Worm (Caenorhabditis elegans) whole organism, late embryonic: Measurements from ENCODE around the gene unc-112.

Experiments
- C08G9.2 ChIP-seq: sonication (generic microtip); optimal IDR thresholded peaks from 2 replicates; lab custom pipeline; 2016; ENCODE audit warnings: mild to moderate bottlenecking, missing genetic modification characterization, moderate library complexity, missing compliant biosample characterization
- C38D4.7 ChIP-seq: fragments of 200-800 bp; sonication (Bioruptor generic); optimal IDR thresholded peaks from 2 replicates; lab custom pipeline; 2018; ENCODE audit warnings: mild to moderate bottlenecking, missing genetic modification characterization, moderate library complexity, missing compliant biosample characterization
- F13H6.1 ChIP-seq: sonication (generic microtip); optimal IDR thresholded peaks from 2 replicates; lab custom pipeline; 2016; ENCODE audit warnings: missing genetic modification characterization, missing compliant biosample characterization
- K02D7.2 ChIP-seq: sonication (generic microtip); optimal IDR thresholded peaks from 2 replicates; lab custom pipeline; 2017; ENCODE audit warnings: mild to moderate bottlenecking, missing genetic modification characterization, missing compliant biosample characterization
- K09A11.1 ChIP-seq: sonication (generic microtip); optimal IDR thresholded peaks from 2 replicates; lab custom pipeline; 2017; ENCODE audit warnings: antibody characterized with exemption, mild to moderate bottlenecking, missing genetic modification characterization, missing compliant biosample characterization; ENCODE audit not compliant: insufficient read depth
- T23F11.4 ChIP-seq: fragments of 200-800 bp; sonication (Bioruptor generic); optimal IDR thresholded peaks from 2 replicates; lab custom pipeline; 2018; ENCODE audit warnings: mild to moderate bottlenecking, missing genetic modification characterization, missing compliant biosample characterization
- Y22D7AL.16 ChIP-seq: sonication (generic microtip); optimal IDR thresholded peaks from 2 replicates; lab custom pipeline; 2016; ENCODE audit warnings: missing genetic modification characterization, missing compliant biosample characterization
- ahr-1 ChIP-seq: sonication (generic microtip); optimal IDR thresholded peaks from 2 replicates; lab custom pipeline; 2016; ENCODE audit warnings: missing genetic modification characterization, missing compliant biosample characterization
- ceh-14 ChIP-seq: sonication (generic microtip); optimal IDR thresholded peaks from 2 replicates; lab custom pipeline; 2016; ENCODE audit warnings: missing genotype, missing genetic modification characterization, missing compliant biosample characterization
- ceh-18 ChIP-seq: sonication (generic microtip); optimal IDR thresholded peaks from 2 replicates; lab custom pipeline; 2016; ENCODE audit warnings: missing genetic modification characterization, missing compliant biosample characterization
- ceh-2 ChIP-seq: sonication (generic microtip); optimal IDR thresholded peaks from 2 replicates; lab custom pipeline; 2016; ENCODE audit warnings: missing genotype, missing genetic modification characterization, missing compliant biosample characterization
- ceh-30 ChIP-seq: fragments of 150-350 bp; optimal IDR thresholded peaks from 2 replicates; lab custom pipeline; 2014; ENCODE audit warnings: missing biosample characterization, missing genetic modification characterization
- ceh-31 ChIP-seq: sonication (generic microtip); optimal IDR thresholded peaks from 2 replicates; lab custom pipeline; 2016; ENCODE audit warnings: missing genetic modification characterization, missing compliant biosample characterization
- ceh-34 ChIP-seq: sonication (generic microtip); optimal IDR thresholded peaks from 2 replicates; lab custom pipeline; 2016; ENCODE audit warnings: mild to moderate bottlenecking, missing genetic modification characterization, missing compliant biosample characterization
- ceh-45 ChIP-seq: fragments of 200-800 bp; sonication (Bioruptor generic); IDR thresholded peaks from 2 replicates; pipeline ENCODE4 v1.3.6; 2022; ENCODE audit warnings: missing genetic modification reagents, missing genetic modification characterization, missing compliant biosample characterization
- ceh-48 ChIP-seq: sonication (generic microtip); optimal IDR thresholded peaks from 2 replicates; lab custom pipeline; 2016; ENCODE audit warnings: missing genetic modification characterization, inconsistent platforms, missing compliant biosample characterization
- ceh-6 ChIP-seq: fragments of 200-800 bp; sonication (Bioruptor generic); optimal IDR thresholded peaks from 2 replicates; lab custom pipeline; 2018; ENCODE audit warnings: mild to moderate bottlenecking, missing genetic modification characterization, missing compliant biosample characterization
- ceh-9 ChIP-seq: sonication (generic microtip); optimal IDR thresholded peaks from 2 replicates; lab custom pipeline; 2016; ENCODE audit warnings: mild to moderate bottlenecking, missing genetic modification characterization, inconsistent platforms, missing compliant biosample characterization
- che-1 ChIP-seq: sonication (generic microtip); optimal IDR thresholded peaks from 2 replicates; lab custom pipeline; 2016; ENCODE audit warnings: mild to moderate bottlenecking, missing genetic modification characterization, missing compliant biosample characterization
- dmd-4 ChIP-seq: sonication (generic microtip); optimal IDR thresholded peaks from 2 replicates; lab custom pipeline; 2016; ENCODE audit warnings: borderline replicate concordance, missing genetic modification characterization, missing compliant biosample characterization
- dve-1 ChIP-seq: sonication (generic microtip); optimal IDR thresholded peaks from 2 replicates; lab custom pipeline; 2017; ENCODE audit warnings: antibody characterized with exemption, mild to moderate bottlenecking, missing genetic modification characterization, missing compliant biosample characterization
- elt-2 ChIP-seq: sonication (generic microtip); optimal IDR thresholded peaks from 2 replicates; lab custom pipeline; 2016; ENCODE audit warnings: missing genetic modification reagents, missing genetic modification characterization, missing compliant biosample characterization
- elt-4 ChIP-seq: sonication (generic microtip); optimal IDR thresholded peaks from 2 replicates; lab custom pipeline; 2016; ENCODE audit warnings: missing genetic modification characterization, missing compliant biosample characterization
- ets-4 ChIP-seq: sonication (generic microtip); optimal IDR thresholded peaks from 2 replicates; lab custom pipeline; 2016; ENCODE audit warnings: missing genetic modification characterization, missing compliant biosample characterization
- eyg-1 ChIP-seq: sonication (generic microtip); optimal IDR thresholded peaks from 2 replicates; lab custom pipeline; 2016; ENCODE audit warnings: missing genotype, missing genetic modification characterization, missing compliant biosample characterization
- fax-1 ChIP-seq: sonication (generic microtip); optimal IDR thresholded peaks from 2 replicates; lab custom pipeline; 2016; ENCODE audit warnings: missing genotype, missing genetic modification characterization, missing compliant biosample characterization
- fkh-10 ChIP-seq: fragments of 150-350 bp; optimal IDR thresholded peaks from 2 replicates; lab custom pipeline; 2014; ENCODE audit warnings: missing biosample characterization, missing genetic modification reagents, missing genetic modification characterization
- fkh-6 ChIP-seq: sonication (generic microtip); optimal IDR thresholded peaks from 2 replicates; lab custom pipeline; 2016; ENCODE audit warnings: missing genetic modification characterization, missing compliant biosample characterization
- hlh-30 ChIP-seq: sonication (generic microtip); optimal IDR thresholded peaks from 2 replicates; lab custom pipeline; 2017; ENCODE audit warnings: antibody characterized with exemption, missing genetic modification characterization, missing compliant biosample characterization; ENCODE audit not compliant: insufficient read depth
- hlh-8 ChIP-seq: sonication (generic microtip); optimal IDR thresholded peaks from 2 replicates; lab custom pipeline; 2016; ENCODE audit warnings: missing genotype, missing genetic modification characterization, missing compliant biosample characterization
- lim-6 ChIP-seq: sonication (generic microtip); optimal IDR thresholded peaks from 2 replicates; lab custom pipeline; 2016; ENCODE audit warnings: missing genetic modification characterization, missing compliant biosample characterization
- lin-11 ChIP-seq: fragments of 200-800 bp; sonication (Bioruptor generic); optimal IDR thresholded peaks from 2 replicates; lab custom pipeline; 2018; ENCODE audit warnings: mild to moderate bottlenecking, missing genetic modification characterization, missing compliant biosample characterization
- madf-2 ChIP-seq: sonication (generic microtip); optimal IDR thresholded peaks from 2 replicates; lab custom pipeline; 2017; ENCODE audit warnings: missing genetic modification characterization, missing compliant biosample characterization
- mec-3 ChIP-seq: sonication (generic microtip); optimal IDR thresholded peaks from 2 replicates; lab custom pipeline; 2016; ENCODE audit warnings: borderline replicate concordance, missing genetic modification characterization, missing compliant biosample characterization
- nfya-1 ChIP-seq: sonication (generic microtip); optimal IDR thresholded peaks from 2 replicates; lab custom pipeline; 2017; ENCODE audit warnings: missing genetic modification characterization, mild to moderate bottlenecking, missing compliant biosample characterization, antibody characterized with exemption, moderate library complexity
- odd-2 ChIP-seq: sonication (generic microtip); optimal IDR thresholded peaks from 2 replicates; lab custom pipeline; 2017; ENCODE audit warnings: antibody characterized with exemption, mild to moderate bottlenecking, missing genetic modification characterization, missing compliant biosample characterization
- pag-3 ChIP-seq: sonication (generic microtip); optimal IDR thresholded peaks from 2 replicates; lab custom pipeline; 2016; ENCODE audit warnings: missing compliant biosample characterization, missing genetic modification characterization, borderline replicate concordance
- pat-9 ChIP-seq: fragments of 200-800 bp; sonication (Bioruptor generic); optimal IDR thresholded peaks from 2 replicates; lab custom pipeline; 2018; ENCODE audit warnings: mild to moderate bottlenecking, missing genetic modification characterization, moderate library complexity, missing compliant biosample characterization
- pax-1 ChIP-seq: fragments of 150-350 bp; optimal IDR thresholded peaks from 2 replicates; lab custom pipeline; 2014; ENCODE audit warnings: missing biosample characterization, missing genetic modification characterization
- pha-2 ChIP-seq: sonication (generic microtip); optimal IDR thresholded peaks from 2 replicates; lab custom pipeline; 2017; ENCODE audit warnings: mild to moderate bottlenecking, missing genetic modification characterization, missing compliant biosample characterization
- pha-4 ChIP-seq: fragments of 150-350 bp; optimal IDR thresholded peaks from 2 replicates; lab custom pipeline; 2018; ENCODE audit warnings: missing biosample characterization, missing genetic modification reagents, missing genetic modification characterization
- pros-1 ChIP-seq: fragments of 150-350 bp; optimal IDR thresholded peaks from 2 replicates; lab custom pipeline; 2014; ENCODE audit warnings: missing biosample characterization, missing genetic modification reagents, missing genetic modification characterization
- rnt-1 ChIP-seq: sonication (generic microtip); optimal IDR thresholded peaks from 2 replicates; lab custom pipeline; 2016; ENCODE audit warnings: missing genetic modification characterization, missing compliant biosample characterization
- sdc-2 ChIP-seq: sonication (generic microtip); optimal IDR thresholded peaks from 2 replicates; lab custom pipeline; 2016; ENCODE audit warnings: missing genotype, missing genetic modification characterization, missing compliant biosample characterization
- sox-2 ChIP-seq: fragments of 200-800 bp; sonication (Bioruptor generic); IDR thresholded peaks from 2 replicates; pipeline ENCODE4 v1.3.6; 2022; ENCODE audit warnings: missing genetic modification reagents, missing genetic modification characterization, missing compliant biosample characterization
- sox-4 ChIP-seq: sonication (generic microtip); optimal IDR thresholded peaks from 2 replicates; lab custom pipeline; 2017; ENCODE audit warnings: mild to moderate bottlenecking, missing genetic modification characterization, inconsistent platforms, missing compliant biosample characterization
- tbx-2 ChIP-seq: sonication (generic microtip); optimal IDR thresholded peaks from 2 replicates; lab custom pipeline; 2016; ENCODE audit warnings: missing genetic modification characterization, missing compliant biosample characterization
- unc-42 ChIP-seq: sonication (generic microtip); optimal IDR thresholded peaks from 2 replicates; lab custom pipeline; 2016; ENCODE audit warnings: missing genotype, missing genetic modification characterization, missing compliant biosample characterization
- unc-55 ChIP-seq: sonication (generic microtip); optimal IDR thresholded peaks from 2 replicates; lab custom pipeline; 2017; ENCODE audit warnings: missing biosample characterization, missing genetic modification reagents, missing genetic modification characterization
- unc-86 ChIP-seq: sonication (generic microtip); optimal IDR thresholded peaks from 2 replicates; lab custom pipeline; 2016; ENCODE audit warnings: missing genetic modification characterization, missing compliant biosample characterization
- zip-5 ChIP-seq: sonication (generic microtip); optimal IDR thresholded peaks from 2 replicates; lab custom pipeline; 2016; ENCODE audit warnings: missing genetic modification characterization, missing compliant biosample characterization
- ztf-16 ChIP-seq: sonication (generic microtip); optimal IDR thresholded peaks from 2 replicates; lab custom pipeline; 2017; ENCODE audit warnings: missing genetic modification characterization, missing compliant biosample characterization

The unc-112 gene

ce11 chrV:14696604-14697307 lies at the start of gene unc-112:
Gene unc-112, minus strand, starts transcription at chrV:14696654.
- TF ChIP-seq rnt-1 (peak; percentile 93), elt-2 (no peak), tbx-2 (peak; percentile 93), lin-11 (tag; lab: Kevin White, UChicago) (no peak), ahr-1 (tag; lab: Kevin White, UChicago) (no peak), lim-6 (tag; lab: Kevin White, UChicago) (no peak), che-1 (tag; lab: Kevin White, UChicago) (peak; percentile 32), eyg-1 (tag; lab: Kevin White, UChicago) (peak; percentile 24), ceh-30 (tag; lab: Kevin White, UChicago) (peak; percentile 81), dve-1 (tag; lab: Kevin White, UChicago) (no peak), ztf-16 (tag; lab: Kevin White, UChicago) (peak; percentile 17), ceh-9 (tag; lab: Kevin White, UChicago) (no peak), sox-4 (tag; lab: Kevin White, UChicago) (no peak), pha-4 (tag; lab: Kevin White, UChicago) (no peak), ceh-45 (GFP tag; lab: Robert Waterston, UW) (no peak), dmd-4 (tag; lab: Kevin White, UChicago) (peak; percentile 32), unc-86 (peak; percentile 9), nfya-1 (tag; lab: Kevin White, UChicago) (peak; percentile 93), ceh-18 (tag; lab: Kevin White, UChicago) (peak; percentile 95), zip-5 (tag; lab: Kevin White, UChicago) (no peak), C08G9.2 (peak; percentile 74), elt-4 (no peak), ceh-6 (peak; percentile 20), ceh-2 (tag; lab: Kevin White, UChicago) (peak; percentile 68), F13H6.1 (tag; lab: Kevin White, UChicago) (peak; percentile 79), pax-1 (tag; lab: Kevin White, UChicago) (peak; percentile 22), ceh-14 (tag; lab: Kevin White, UChicago) (peak; percentile 51), odd-2 (no peak), K09A11.1 (tag; lab: Kevin White, UChicago) (peak; percentile 27), ets-4 (tag; lab: Kevin White, UChicago) (peak; percentile 53), unc-55 (peak; percentile 96), T23F11.4 (GFP tag; lab: Kevin White, UChicago) (no peak), sox-2 (GFP tag; lab: Robert Waterston, UW) (no peak), pag-3 (tag; lab: Kevin White, UChicago) (no peak), fax-1 (tag; lab: Kevin White, UChicago) (peak; percentile 30), sdc-2 (tag; lab: Kevin White, UChicago) (peak; percentile 67), pha-2 (no peak), Y22D7AL.16 (tag; lab: Kevin White, UChicago) (no peak), pat-9 (tag; lab: Kevin White, UChicago) (peak; percentile 66), hlh-8 (peak; percentile 29), ceh-31 (tag; lab: Kevin White, UChicago) (peak; percentile 91), ceh-48 (tag; lab: Kevin White, UChicago) (peak; percentile 3), K02D7.2 (tag; lab: Kevin White, UChicago) (no peak), mec-3 (tag; lab: Kevin White, UChicago) (no peak), unc-42 (peak; percentile 58), madf-2 (no peak), ceh-34 (tag; lab: Kevin White, UChicago) (peak; percentile 93), C38D4.7 (GFP tag; lab: Kevin White, UChicago) (peak; percentile 6), hlh-30 (tag; lab: Kevin White, UChicago) (peak; percentile 61), fkh-6 (peak; percentile 58), fkh-10 (GFP tag; lab: Kevin White, UChicago) (no peak), pros-1 (tag; lab: Kevin White, UChicago) (peak; percentile 32)
